Fruit fly (Drosophila melanogaster): ENCODE results near the gene CG34448.

The CG34448 gene

dm6 chr2L:2413093-2413492 is 4.7 kb downstream of the CG34448 start:
- no peak for TF ChIP-seq vri (GFP tag; optimal IDR thresholded peaks at IDR 0.05)
- no peak for TF ChIP-seq Met (GFP tag; optimal IDR thresholded peaks at IDR 0.05)
- peak; percentile 71 for TF ChIP-seq CG32006 (GFP tag; optimal IDR thresholded peaks at IDR 0.05)
- no peak for TF ChIP-seq spab (GFP tag; optimal IDR thresholded peaks at IDR 0.05)
- TF ChIP-seq Hr38 (GFP tag; optimal IDR thresholded peaks at IDR 0.05), result peak; percentile 3
- TF ChIP-seq CG8319 (GFP tag; optimal IDR thresholded peaks at IDR 0.05), result no peak
- TF ChIP-seq Eip78C (GFP tag), result no peak
- no peak for TF ChIP-seq CG7368 (GFP tag; optimal IDR thresholded peaks at IDR 0.05)
- TF ChIP-seq Hr4 (GFP tag; optimal IDR thresholded peaks at IDR 0.05), result peak; percentile 48
- TF ChIP-seq svp (GFP tag), result no peak
- peak; percentile 62 for TF ChIP-seq Gug (GFP tag; IDR thresholded peaks at IDR 0.05)
- no peak for TF ChIP-seq CG1621 (tag; optimal IDR thresholded peaks at IDR 0.05)
- no peak for TF ChIP-seq CG8632 (GFP tag; optimal IDR thresholded peaks at IDR 0.05)
- peak; percentile 23 for TF ChIP-seq achi (GFP tag; optimal IDR thresholded peaks at IDR 0.05)
- TF ChIP-seq acj6 (GFP tag; optimal IDR thresholded peaks at IDR 0.05), result no peak
- no peak for TF ChIP-seq Blimp-1 (GFP tag; optimal IDR thresholded peaks at IDR 0.05)
- no peak for TF ChIP-seq CG10631 (GFP tag; optimal IDR thresholded peaks at IDR 0.05)
- no peak for TF ChIP-seq CG11902 (GFP tag; optimal IDR thresholded peaks at IDR 0.05)
- TF ChIP-seq CG34406 (GFP tag; optimal IDR thresholded peaks at IDR 0.05), result no peak
- TF ChIP-seq Sox14 (GFP tag; optimal IDR thresholded peaks at IDR 0.05), result no peak
- TF ChIP-seq CG6792 (GFP tag; optimal IDR thresholded peaks at IDR 0.05), result no peak
- no peak for TF ChIP-seq fkh (GFP tag; optimal IDR thresholded peaks at IDR 0.05)
- TF ChIP-seq Smox (GFP tag; optimal IDR thresholded peaks at IDR 0.05), result no peak
- TF ChIP-seq CG6163 (GFP tag; IDR thresholded peaks at IDR 0.05), result no peak
- peak; percentile 43 for TF ChIP-seq Lpt (GFP tag; optimal IDR thresholded peaks at IDR 0.05)
- peak; percentile 87 for TF ChIP-seq eg (GFP tag; IDR thresholded peaks at IDR 0.05)
- TF ChIP-seq fd85E (GFP tag; optimal IDR thresholded peaks at IDR 0.05), result no peak
- TF ChIP-seq CG6276 (GFP tag; optimal IDR thresholded peaks at IDR 0.05), result no peak
- no peak for TF ChIP-seq CG16779 (tag; optimal IDR thresholded peaks at IDR 0.05)
- no peak for TF ChIP-seq CG9139 (GFP tag; optimal IDR thresholded peaks at IDR 0.05)
- TF ChIP-seq CG11294 (GFP tag; IDR thresholded peaks at IDR 0.05), result peak; percentile 59; the same call in 1 of the 2 replicates
- no peak for TF ChIP-seq CG3032 (tag; optimal IDR thresholded peaks at IDR 0.05)
- TF ChIP-seq Ets96B (tag; optimal IDR thresholded peaks at IDR 0.05), result no peak
- TF ChIP-seq CG4318 (GFP tag; optimal IDR thresholded peaks at IDR 0.05), result peak; percentile 38
- TF ChIP-seq CG15336 (GFP tag; IDR thresholded peaks at IDR 0.05), result no peak; the same call in 1 of the 2 replicates
- TF ChIP-seq OdsH (GFP tag; optimal IDR thresholded peaks at IDR 0.05), result peak; percentile 34
- no peak for TF ChIP-seq Sox15 (GFP tag; optimal IDR thresholded peaks at IDR 0.05)
- TF ChIP-seq fd59A (GFP tag; optimal IDR thresholded peaks at IDR 0.05), result no peak
- TF ChIP-seq Eip75B (GFP tag; optimal IDR thresholded peaks at IDR 0.05), result no peak
- no peak for TF ChIP-seq cyc (GFP tag; optimal IDR thresholded peaks at IDR 0.05)
- TF ChIP-seq pdm3 (GFP tag; optimal IDR thresholded peaks at IDR 0.05), result peak; percentile 16
- no peak for TF ChIP-seq CG3919 (GFP tag; optimal IDR thresholded peaks at IDR 0.05)
- no peak for TF ChIP-seq Eip93F (GFP tag; optimal IDR thresholded peaks at IDR 0.05)
- TF ChIP-seq dac (GFP tag; optimal IDR thresholded peaks at IDR 0.05), result no peak
- TF ChIP-seq dsx (GFP tag; optimal IDR thresholded peaks at IDR 0.05; ENCODE audit: poor library complexity, severe bottlenecking), result no peak
- TF ChIP-seq CG10669 (GFP tag; optimal IDR thresholded peaks at IDR 0.05), result no peak
- TF ChIP-seq lz (GFP tag; optimal IDR thresholded peaks at IDR 0.05), result no peak
- peak; percentile 69 for TF ChIP-seq CG8119 (GFP tag; IDR thresholded peaks at IDR 0.05)
